Worm (Caenorhabditis elegans) whole organism, L1 larva: ENCODE results near the gene Y73F8A.20.

Experiments
- dpl-1 ChIP-seq, 3 experiments: fragments of 150-350 bp in 2 of 3; sonication (generic microtip) in 1 of 3; optimal IDR thresholded peaks; 2 replicates each; lab custom pipeline; 2014 to 2017; ENCODE audit warnings: missing biosample characterization in 3 of 3, missing genetic modification characterization in 3 of 3, missing genetic modification reagents in 3 of 3
- hpl-2 ChIP-seq: fragments of 150-350 bp; optimal IDR thresholded peaks from 2 replicates; lab custom pipeline; 2014; ENCODE audit warnings: missing biosample characterization, missing genetic modification reagents, missing genetic modification characterization
- lin-13 ChIP-seq: fragments of 150-350 bp; optimal IDR thresholded peaks from 2 replicates; lab custom pipeline; 2014; ENCODE audit warnings: missing biosample characterization, missing genetic modification reagents, missing genetic modification characterization
- nhr-47 ChIP-seq: sonication (generic microtip); optimal IDR thresholded peaks from 2 replicates; lab custom pipeline; 2016; ENCODE audit warnings: mild to moderate bottlenecking, missing genetic modification characterization, moderate library complexity, missing compliant biosample characterization
- unc-62 ChIP-seq: fragments of 150-350 bp; optimal IDR thresholded peaks from 2 replicates; lab custom pipeline; 2014; ENCODE audit warnings: missing biosample characterization, missing genetic modification reagents, missing genetic modification characterization

DNA sequence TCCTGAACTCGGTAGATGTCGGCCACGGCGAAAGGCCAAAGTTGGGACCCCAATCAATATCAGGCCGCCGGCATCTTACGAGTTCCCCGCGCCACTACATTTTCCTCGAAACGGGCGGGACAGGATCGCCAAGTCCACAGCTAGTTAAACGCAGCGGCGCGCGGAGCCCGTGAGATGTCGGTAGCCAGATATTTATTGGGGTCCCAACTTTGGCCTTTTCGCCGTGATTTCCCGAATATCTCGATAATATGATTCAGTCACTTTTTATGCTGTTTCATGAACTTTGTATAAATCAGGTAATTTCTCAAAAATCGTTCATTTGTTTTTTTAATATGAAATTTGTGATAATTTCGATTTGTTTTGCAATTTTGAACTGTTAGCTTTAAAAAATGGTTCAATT lies 3.6 kb downstream of the Y73F8A.20 start:
- no peak for TF ChIP-seq unc-62
- no peak for TF ChIP-seq dpl-1 (GFP tag; optimal IDR thresholded peaks at IDR 0.05; lab: Kevin White, UChicago)
- TF ChIP-seq lin-13 (GFP tag; lab: Kevin White, UChicago) = no peak
- TF ChIP-seq hpl-2 (GFP tag; lab: Kevin White, UChicago) = no peak
- TF ChIP-seq nhr-47 (tag; lab: Kevin White, UChicago) = no peak
